Worm (Caenorhabditis elegans): ENCODE data around the gene F58A3.3.

DNA sequence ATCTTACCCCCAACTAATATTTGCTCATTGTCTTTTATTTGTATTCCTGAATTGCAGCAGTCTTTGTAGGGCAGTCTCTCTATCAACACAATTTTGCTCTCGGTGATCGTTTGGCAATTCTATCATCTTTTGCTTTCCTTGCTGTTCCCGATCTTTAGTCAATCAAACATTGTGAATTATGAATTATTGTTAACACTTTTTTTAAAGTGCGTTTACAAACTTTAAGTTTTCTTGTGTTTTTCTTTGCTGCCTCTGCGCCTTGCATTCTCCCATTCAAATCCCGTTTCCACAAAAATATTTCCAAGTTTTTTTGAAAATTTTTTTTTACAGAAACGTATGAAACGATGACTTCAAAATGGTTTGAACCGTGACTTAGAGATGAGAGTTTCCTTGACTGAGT is 30.4 kb upstream of the F58A3.3 start, which contains the start of gene ver-4:
- TF ChIP-seq alr-1 (tag; optimal IDR thresholded peaks at IDR 0.05) = no peak
- no peak for TF ChIP-seq dmd-4 (tag; optimal IDR thresholded peaks at IDR 0.05)
- TF ChIP-seq R02D3.7 (tag; optimal IDR thresholded peaks at IDR 0.05) = no peak
- TF ChIP-seq lsy-2 (tag; optimal IDR thresholded peaks at IDR 0.05) = no peak
